Worm (Caenorhabditis elegans): ENCODE measurements around the gene ptp-4A2.

ptp-4A2 gene

DNA sequence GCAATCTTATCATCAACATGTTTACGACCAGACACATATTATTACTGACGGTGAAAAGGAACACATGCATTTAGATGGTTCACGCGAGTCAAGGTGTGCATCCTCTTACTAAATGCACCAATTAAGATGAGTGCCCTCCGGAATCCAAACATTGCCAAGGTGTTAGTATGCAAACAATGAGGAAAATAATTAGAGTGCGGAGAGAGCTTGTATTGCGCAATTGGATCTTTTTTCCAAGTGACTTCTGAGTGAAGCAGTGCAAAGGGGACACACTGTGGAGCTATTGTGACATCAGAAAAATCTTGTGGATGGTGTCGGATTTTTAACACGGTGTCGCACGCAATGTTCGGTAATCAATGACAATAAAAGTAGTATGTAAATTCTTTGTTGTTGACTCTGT lies 34.2 kb upstream of the ptp-4A2 start:
- no peak for TF ChIP-seq aha-1 (tag; optimal IDR thresholded peaks at IDR 0.05)
- TF ChIP-seq hpl-2 (GFP tag; optimal IDR thresholded peaks at IDR 0.05) = no peak
- no peak for TF ChIP-seq fkh-4 (tag; optimal IDR thresholded peaks at IDR 0.05; ENCODE audit: borderline replicate concordance)
- TF ChIP-seq elt-3 (tag; optimal IDR thresholded peaks at IDR 0.05) = no peak
- no peak for TF ChIP-seq rnt-1 (tag; optimal IDR thresholded peaks at IDR 0.05)
- TF ChIP-seq lin-13 (GFP tag; optimal IDR thresholded peaks at IDR 0.05) = no peak
- no peak for TF ChIP-seq nhr-237 (tag; optimal IDR thresholded peaks at IDR 0.05)
- no peak for TF ChIP-seq ztf-4 (tag; optimal IDR thresholded peaks at IDR 0.05)

DNA sequence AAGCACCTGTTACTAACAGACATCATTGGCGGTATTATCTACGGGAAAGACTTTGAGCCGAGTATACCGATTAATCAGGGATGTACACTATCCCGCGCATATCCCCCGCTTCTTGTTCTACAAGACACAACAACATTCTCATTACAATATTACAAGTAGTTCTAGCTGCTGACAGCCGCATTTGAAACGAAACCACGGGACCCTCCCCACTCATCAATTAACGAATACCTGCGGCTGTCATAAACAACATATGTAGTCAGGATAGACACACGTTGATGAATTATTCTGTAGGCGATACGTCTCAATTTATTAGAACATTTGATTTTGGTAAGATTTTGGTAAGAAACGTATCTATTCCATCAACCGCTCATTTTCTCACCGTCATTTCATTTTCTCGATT lies 33.6 kb upstream of the ptp-4A2 start:
- TF ChIP-seq unc-62 (GFP tag; optimal IDR thresholded peaks at IDR 0.05) = no peak
- no peak for TF ChIP-seq lir-3 (tag; optimal IDR thresholded peaks at IDR 0.05; ENCODE audit: poor library complexity)
- no peak for TF ChIP-seq ets-5 (GFP tag; IDR thresholded peaks at IDR 0.05)
- no peak for TF ChIP-seq ceh-82 (tag; optimal IDR thresholded peaks at IDR 0.05)

- TF ChIP-seq hlh-4 (tag; optimal IDR thresholded peaks at IDR 0.05) (no peak), dsc-1 (tag; optimal IDR thresholded peaks at IDR 0.05) (peak; percentile 76)
Observed at ce11 chrX:3974160-3974559, 31.0 kb upstream of the ptp-4A2 start.

DNA sequence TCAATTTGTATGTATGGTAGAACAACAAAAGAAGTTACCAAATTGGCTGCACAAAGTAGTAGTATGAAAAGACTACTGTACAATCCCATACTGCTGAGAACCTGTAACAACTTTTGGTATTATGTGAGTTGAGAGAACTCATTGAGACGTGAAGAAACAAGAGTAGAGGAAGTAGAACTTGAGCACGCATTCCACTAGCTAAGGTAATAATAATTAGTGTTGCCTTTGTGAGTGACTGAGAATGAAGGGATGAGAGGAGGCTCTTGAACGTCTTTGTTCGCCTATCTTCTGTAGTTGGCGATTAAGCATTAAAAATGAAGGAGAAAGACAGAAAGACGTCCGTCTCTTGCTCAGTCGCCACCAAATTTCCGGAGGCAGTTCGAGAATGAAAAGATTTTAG lies 30.4 kb upstream of the ptp-4A2 start, which contains the start of gene C16B8.4:
C16B8.4 (minus strand) TSS at position 101 of the 400 bp plus-strand sequence.
- TF ChIP-seq pqm-1 (tag; optimal IDR thresholded peaks at IDR 0.05) (no peak), ceh-82 (tag; optimal IDR thresholded peaks at IDR 0.05) (no peak), nhr-47 (tag; optimal IDR thresholded peaks at IDR 0.05) (no peak), C34B4.2 (tag; optimal IDR thresholded peaks at IDR 0.05) (no peak), xbp-1 (tag; optimal IDR thresholded peaks at IDR 0.05) (no peak)

- TF ChIP-seq ceh-82 (tag; optimal IDR thresholded peaks at IDR 0.05) = no peak
- TF ChIP-seq xbp-1 (tag; optimal IDR thresholded peaks at IDR 0.05) = no peak
- TF ChIP-seq aha-1 (tag; optimal IDR thresholded peaks at IDR 0.05) = no peak
- no peak for TF ChIP-seq nhr-84 (tag; optimal IDR thresholded peaks at IDR 0.05)
- TF ChIP-seq ceh-88 (GFP tag; IDR thresholded peaks at IDR 0.05) = no peak
- no peak for TF ChIP-seq ama-1 (optimal IDR thresholded peaks at IDR 0.05)
- TF ChIP-seq aly-2 (tag; optimal IDR thresholded peaks at IDR 0.05) = no peak
- no peak for TF ChIP-seq egl-27 (tag; optimal IDR thresholded peaks at IDR 0.05)
- TF ChIP-seq hlh-17 (GFP tag; optimal IDR thresholded peaks at IDR 0.05; ENCODE audit: borderline replicate concordance) = no peak
- no peak for TF ChIP-seq skn-1 (tag; optimal IDR thresholded peaks at IDR 0.05)
- TF ChIP-seq nhr-47 (tag; optimal IDR thresholded peaks at IDR 0.05) = no peak
- TF ChIP-seq nhr-90 (tag; optimal IDR thresholded peaks at IDR 0.05; ENCODE audit: poor library complexity) = no peak
- no peak for TF ChIP-seq C34B4.2 (tag; optimal IDR thresholded peaks at IDR 0.05)
- no peak for TF ChIP-seq efl-1 (optimal IDR thresholded peaks at IDR 0.05)
- TF ChIP-seq efl-1 (GFP tag; optimal IDR thresholded peaks at IDR 0.05 in 1 of 2) = no peak
Observed at ce11 chrX:3970786-3971185, 27.7 kb upstream of the ptp-4A2 start.

- TF ChIP-seq pqm-1 (tag; optimal IDR thresholded peaks at IDR 0.05) (no peak), nhr-90 (tag; optimal IDR thresholded peaks at IDR 0.05; ENCODE audit: poor library complexity) (peak; percentile 84), unc-86 (tag; optimal IDR thresholded peaks at IDR 0.05) (peak; percentile 68), vab-15 (tag; optimal IDR thresholded peaks at IDR 0.05) (no peak), hpl-2 (GFP tag; optimal IDR thresholded peaks at IDR 0.05) (no peak), ces-1 (GFP tag; optimal IDR thresholded peaks at IDR 0.05) (peak; percentile 0), nhr-11 (tag; optimal IDR thresholded peaks at IDR 0.05) (no peak), blmp-1 (tag; optimal IDR thresholded peaks at IDR 0.05) (no peak), lsy-2 (tag; optimal IDR thresholded peaks at IDR 0.05) (peak; percentile 62 to 72), lin-14 (GFP tag; optimal IDR thresholded peaks at IDR 0.05) (peak; percentile 89), unc-62 (GFP tag; optimal IDR thresholded peaks at IDR 0.05) (no peak), xbp-1 (tag; optimal IDR thresholded peaks at IDR 0.05) (peak; percentile 74), C16A3.4 (tag; optimal IDR thresholded peaks at IDR 0.05) (peak; percentile 78), grh-1 (GFP tag; IDR thresholded peaks at IDR 0.05) (peak; percentile 61; the same call in 1 of the 2 replicates), nhr-237 (tag; optimal IDR thresholded peaks at IDR 0.05) (no peak), elt-2 (tag; optimal IDR thresholded peaks at IDR 0.05) (peak; percentile 71), aha-1 (tag; optimal IDR thresholded peaks at IDR 0.05) (no peak), unc-130 (tag; optimal IDR thresholded peaks at IDR 0.05) (peak; percentile 87), unc-98 (GFP tag; IDR thresholded peaks at IDR 0.05) (no peak; the same call in 1 of the 2 replicates), swsn-7 (tag; optimal IDR thresholded peaks at IDR 0.05) (peak; percentile 80), hlh-4 (tag; optimal IDR thresholded peaks at IDR 0.05) (no peak), rnt-1 (tag; optimal IDR thresholded peaks at IDR 0.05) (peak; percentile 83), efl-1 (optimal IDR thresholded peaks at IDR 0.05) (peak; percentile 35 to 46), efl-1 (GFP tag; optimal IDR thresholded peaks at IDR 0.05 in 1 of 2) (peak; percentile 7 to 95), lin-35 (GFP tag; optimal IDR thresholded peaks at IDR 0.05) (peak; percentile 43 to 78)
Observed at ce11 chrX:3969980-3970403, 26.9 kb upstream of the ptp-4A2 start.

Data from whole organism, L1 larva.